Fruit fly (Drosophila melanogaster) whole organism, prepupa: Measurements from ENCODE around the gene SLC5A11.

Experiments
- Blimp-1 ChIP-seq: fragments of 200-800 bp; sonication (Bioruptor generic); optimal IDR thresholded peaks from 3 replicates; lab custom pipeline; 2017; ENCODE audit warnings: missing biosample characterization, missing genetic modification characterization, mild to moderate bottlenecking, moderate library complexity, missing genetic modification reagents
- CG10631 ChIP-seq: fragments of 200-800 bp; sonication (Bioruptor generic); optimal IDR thresholded peaks from 2 replicates; lab custom pipeline; 2016; ENCODE audit warnings: missing biosample characterization, missing genetic modification characterization
- CG10669 ChIP-seq: fragments of 200-800 bp; sonication (Bioruptor generic); optimal IDR thresholded peaks from 3 replicates; lab custom pipeline; 2018; ENCODE audit warnings: missing biosample characterization, mild to moderate bottlenecking, missing genetic modification characterization, moderate library complexity
- CG11762 ChIP-seq: fragments of 200-800 bp; sonication (Bioruptor generic); optimal IDR thresholded peaks from 3 replicates; lab custom pipeline; 2016; ENCODE audit warnings: missing biosample characterization, missing genetic modification characterization; ENCODE audit not compliant: insufficient read depth
- CG11902 ChIP-seq: fragments of 200-800 bp; sonication (Bioruptor generic); optimal IDR thresholded peaks from 3 replicates; lab custom pipeline; 2016; ENCODE audit warnings: missing biosample characterization, missing genetic modification characterization
- CG15336 ChIP-seq: fragments of 200-800 bp; sonication (Bioruptor generic); IDR thresholded peaks from 2 replicates; pipeline ENCODE4 v1.3.6; 2022; ENCODE audit warnings: missing biosample characterization, missing genetic modification characterization
- CG1621 ChIP-seq: fragments of 200-800 bp; sonication (Bioruptor generic); optimal IDR thresholded peaks from 3 replicates; lab custom pipeline; 2018; ENCODE audit warnings: missing biosample characterization, mild to moderate bottlenecking, missing genetic modification characterization
- CG16779 ChIP-seq: fragments of 200-800 bp; sonication (Bioruptor generic); optimal IDR thresholded peaks from 3 replicates; lab custom pipeline; 2017; ENCODE audit warnings: missing biosample characterization, mild to moderate bottlenecking, missing genetic modification characterization
- CG31627 ChIP-seq: fragments of 200-800 bp; sonication (Bioruptor generic); optimal IDR thresholded peaks from 3 replicates; lab custom pipeline; 2016; ENCODE audit warnings: missing biosample characterization, missing genetic modification characterization
- CG32006 ChIP-seq: fragments of 200-800 bp; sonication (Bioruptor generic); optimal IDR thresholded peaks from 3 replicates; lab custom pipeline; 2017; ENCODE audit warnings: missing biosample characterization, mild to moderate bottlenecking, missing genetic modification characterization
- CG34406 ChIP-seq: fragments of 200-800 bp; sonication (Bioruptor generic); optimal IDR thresholded peaks from 3 replicates; lab custom pipeline; 2016; ENCODE audit warnings: missing biosample characterization, missing genetic modification characterization
- CG4318 ChIP-seq: fragments of 200-800 bp; sonication (Bioruptor generic); optimal IDR thresholded peaks from 3 replicates; lab custom pipeline; 2017; ENCODE audit warnings: missing biosample characterization, mild to moderate bottlenecking, missing genetic modification characterization
- CG6163 ChIP-seq: fragments of 200-800 bp; sonication (Bioruptor generic); IDR thresholded peaks from 3 replicates; pipeline ENCODE4 v1.3.6; 2022; ENCODE audit warnings: missing biosample characterization, missing genetic modification characterization
- CG6792 ChIP-seq: fragments of 200-800 bp; sonication (Bioruptor generic); optimal IDR thresholded peaks from 3 replicates; lab custom pipeline; 2016; ENCODE audit warnings: missing biosample characterization, missing genetic modification characterization
- CG6808 ChIP-seq: fragments of 200-800 bp; sonication (Bioruptor generic); optimal IDR thresholded peaks from 3 replicates; lab custom pipeline; 2017; ENCODE audit warnings: missing biosample characterization, missing genetic modification characterization, mild to moderate bottlenecking, moderate library complexity, missing genetic modification reagents
- CG7368 ChIP-seq: fragments of 200-800 bp; sonication (Bioruptor generic); optimal IDR thresholded peaks from 3 replicates; lab custom pipeline; 2016; ENCODE audit warnings: missing biosample characterization, missing genetic modification characterization
- CG8119 ChIP-seq: fragments of 200-800 bp; sonication (Bioruptor generic); IDR thresholded peaks from 3 replicates; pipeline ENCODE4 v1.3.6; 2022; ENCODE audit warnings: missing biosample characterization, missing genetic modification characterization
- Ets21C ChIP-seq: fragments of 200-800 bp; sonication (Bioruptor generic); optimal IDR thresholded peaks from 3 replicates; lab custom pipeline; 2016; ENCODE audit warnings: missing biosample characterization, missing genetic modification characterization
- Hr38 ChIP-seq: sonication (Bioruptor generic); optimal IDR thresholded peaks from 2 replicates; lab custom pipeline; 2016; ENCODE audit warnings: missing biosample characterization, missing genetic modification characterization
- Hr4 ChIP-seq: fragments of 200-800 bp; sonication (Bioruptor generic); optimal IDR thresholded peaks from 3 replicates; lab custom pipeline; 2016; ENCODE audit warnings: missing biosample characterization, missing genetic modification characterization
- Met ChIP-seq: fragments of 200-800 bp; sonication (Bioruptor generic); optimal IDR thresholded peaks from 3 replicates; lab custom pipeline; 2016; ENCODE audit warnings: missing biosample characterization, missing genetic modification characterization
- OdsH ChIP-seq: fragments of 200-800 bp; sonication (Bioruptor generic); optimal IDR thresholded peaks from 3 replicates; lab custom pipeline; 2016; ENCODE audit warnings: missing biosample characterization, missing genetic modification characterization
- Smox ChIP-seq: fragments of 200-800 bp; sonication (Bioruptor generic); optimal IDR thresholded peaks from 3 replicates; lab custom pipeline; 2016; ENCODE audit warnings: missing biosample characterization, missing genetic modification characterization
- Sox15 ChIP-seq: fragments of 200-800 bp; sonication (Bioruptor generic); optimal IDR thresholded peaks from 3 replicates; lab custom pipeline; 2016; ENCODE audit warnings: missing biosample characterization, missing genetic modification characterization
- acj6 ChIP-seq: fragments of 200-800 bp; sonication (Bioruptor generic); optimal IDR thresholded peaks from 3 replicates; lab custom pipeline; 2016; ENCODE audit warnings: missing biosample characterization, missing genetic modification characterization
- dac ChIP-seq: fragments of 200-800 bp; sonication (Bioruptor generic); optimal IDR thresholded peaks from 2 replicates; lab custom pipeline; 2017; ENCODE audit warnings: missing biosample characterization, mild to moderate bottlenecking, missing genetic modification characterization
- dsx ChIP-seq: fragments of 200-800 bp; optimal IDR thresholded peaks from 3 replicates; lab custom pipeline; 2019; ENCODE audit warnings: missing biosample characterization, mild to moderate bottlenecking, missing genetic modification characterization, moderate library complexity; ENCODE audit not compliant: poor library complexity, severe bottlenecking
- esn ChIP-seq: fragments of 200-800 bp; sonication (Bioruptor generic); optimal IDR thresholded peaks from 2 replicates; lab custom pipeline; 2016; ENCODE audit warnings: missing biosample characterization, mild to moderate bottlenecking, missing genetic modification characterization, moderate library complexity
- fkh ChIP-seq: fragments of 200-800 bp; sonication (Bioruptor generic); optimal IDR thresholded peaks from 3 replicates; lab custom pipeline; 2017; ENCODE audit warnings: missing biosample characterization, mild to moderate bottlenecking, missing genetic modification characterization, moderate library complexity
- lz ChIP-seq: fragments of 200-800 bp; sonication (Bioruptor generic); optimal IDR thresholded peaks from 3 replicates; lab custom pipeline; 2016; ENCODE audit warnings: missing biosample characterization, missing genetic modification characterization
- spab ChIP-seq: fragments of 200-800 bp; sonication (Bioruptor generic); optimal IDR thresholded peaks from 2 replicates; lab custom pipeline; 2017; ENCODE audit warnings: missing biosample characterization, mild to moderate bottlenecking, missing genetic modification characterization, missing genetic modification reagents
- ss ChIP-seq, 2 experiments: fragments of 200-800 bp; sonication (Bioruptor generic); optimal IDR thresholded peaks; 2 replicates in 1 of 2; 3 replicates in 1 of 2; lab custom pipeline; 2017 to 2018; ENCODE audit warnings: mild to moderate bottlenecking in 2 of 2, missing biosample characterization in 2 of 2, missing genetic modification characterization in 2 of 2, moderate library complexity in 1 of 2

SLC5A11 gene

DNA sequence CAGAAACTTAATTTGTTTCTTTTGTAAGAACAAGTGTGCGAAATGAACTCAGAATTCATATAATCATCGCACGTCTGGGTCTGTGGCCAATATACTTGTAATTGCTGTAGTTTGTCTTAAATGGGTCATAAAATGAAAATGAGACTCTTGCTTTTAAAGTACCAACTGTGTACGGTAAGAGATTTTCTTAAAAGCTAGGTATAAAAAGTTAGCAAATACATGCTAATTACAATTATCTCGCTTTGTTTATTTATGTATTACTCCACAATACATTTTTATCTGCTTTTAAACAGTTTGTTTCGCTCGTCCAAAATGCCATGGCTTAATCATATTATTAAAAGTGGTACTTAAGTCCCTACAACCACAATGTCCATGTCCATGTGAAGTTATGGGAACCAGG lies 1.2 kb downstream of the SLC5A11 start:
- TF ChIP-seq fkh (GFP tag; lab: Kevin White, UChicago) (peak; percentile 3), CG15336 (no peak)

DNA sequence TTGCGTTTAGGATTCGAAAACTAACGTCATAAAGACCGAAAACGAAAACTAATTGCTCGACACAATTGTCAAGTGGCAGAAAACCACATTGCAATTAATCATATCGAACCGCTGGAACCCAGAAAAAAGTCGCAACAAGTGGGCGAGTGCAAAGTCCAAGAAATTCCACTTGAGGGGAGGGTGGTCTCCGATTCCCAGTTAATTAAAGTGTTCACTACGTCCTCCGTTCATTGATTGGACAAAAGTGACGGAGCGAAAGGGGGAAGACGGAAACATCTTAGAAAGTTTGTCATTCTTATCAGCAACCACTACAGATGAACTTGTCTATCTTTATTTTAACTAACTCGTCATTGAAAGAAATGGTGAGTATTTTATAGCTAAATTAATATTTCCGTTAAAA lies 2.4 kb downstream of the SLC5A11 start:
- TF ChIP-seq CG10631 (GFP tag; lab: Kevin White, UChicago) (no peak), Hr38 (no peak), acj6 (GFP tag; lab: Kevin White, UChicago) (no peak), dsx (no peak), lz (GFP tag; lab: Kevin White, UChicago) (no peak), CG6792 (GFP tag; lab: Kevin White, UChicago) (no peak), CG10669 (no peak), esn (GFP tag; lab: Kevin White, UChicago) (no peak), CG4318 (GFP tag; lab: Kevin White, UChicago) (no peak), CG11902 (GFP tag; lab: Kevin White, UChicago) (no peak), dac (GFP tag; lab: Kevin White, UChicago) (no peak), ss (GFP tag; optimal IDR thresholded peaks at IDR 0.05; lab: Kevin White, UChicago) (no peak)

DNA sequence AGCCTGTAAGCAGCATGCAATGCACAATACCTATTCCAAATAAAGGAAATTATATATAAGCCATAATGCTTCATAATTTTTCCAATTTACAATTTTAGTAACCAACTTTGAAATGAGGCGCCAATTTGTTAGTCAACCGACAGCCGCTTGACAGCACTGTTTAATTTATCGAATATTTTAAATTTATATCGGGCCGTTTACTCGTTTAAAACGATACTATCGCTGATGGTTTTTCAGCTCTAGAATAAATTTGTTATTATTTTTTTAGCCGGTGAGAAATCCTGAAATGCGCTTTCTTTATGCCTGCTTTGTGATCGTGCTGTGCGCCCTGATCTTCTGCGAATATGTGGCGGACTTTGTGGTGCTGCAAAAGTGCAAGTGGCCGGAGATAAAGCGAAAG lies 6.2 kb downstream of the SLC5A11 start, which contains the start of gene PGAP5:
PGAP5 (plus strand) TSS at position 126 of the 400 bp plus-strand sequence.
- TF ChIP-seq CG4318 (GFP tag; lab: Kevin White, UChicago), result no peak
- TF ChIP-seq Sox15 (GFP tag; lab: Kevin White, UChicago), result no peak
- no peak for TF ChIP-seq CG32006 (GFP tag; lab: Kevin White, UChicago)
- TF ChIP-seq CG31627 (GFP tag; lab: Kevin White, UChicago), result peak; percentile 0
- TF ChIP-seq dac (GFP tag; lab: Kevin White, UChicago), result no peak
- TF ChIP-seq Smox (GFP tag; lab: Kevin White, UChicago), result no peak
- no peak for TF ChIP-seq CG6163
- no peak for TF ChIP-seq CG11902 (GFP tag; lab: Kevin White, UChicago)
- peak; percentile 35 for TF ChIP-seq esn (GFP tag; lab: Kevin White, UChicago)
- no peak for TF ChIP-seq CG16779 (tag; lab: Kevin White, UChicago)
- no peak for TF ChIP-seq OdsH
- no peak for TF ChIP-seq spab (GFP tag; lab: Kevin White, UChicago)
- TF ChIP-seq Hr4 (GFP tag; lab: Kevin White, UChicago), result no peak
- TF ChIP-seq Blimp-1 (GFP tag; lab: Kevin White, UChicago), result no peak

DNA sequence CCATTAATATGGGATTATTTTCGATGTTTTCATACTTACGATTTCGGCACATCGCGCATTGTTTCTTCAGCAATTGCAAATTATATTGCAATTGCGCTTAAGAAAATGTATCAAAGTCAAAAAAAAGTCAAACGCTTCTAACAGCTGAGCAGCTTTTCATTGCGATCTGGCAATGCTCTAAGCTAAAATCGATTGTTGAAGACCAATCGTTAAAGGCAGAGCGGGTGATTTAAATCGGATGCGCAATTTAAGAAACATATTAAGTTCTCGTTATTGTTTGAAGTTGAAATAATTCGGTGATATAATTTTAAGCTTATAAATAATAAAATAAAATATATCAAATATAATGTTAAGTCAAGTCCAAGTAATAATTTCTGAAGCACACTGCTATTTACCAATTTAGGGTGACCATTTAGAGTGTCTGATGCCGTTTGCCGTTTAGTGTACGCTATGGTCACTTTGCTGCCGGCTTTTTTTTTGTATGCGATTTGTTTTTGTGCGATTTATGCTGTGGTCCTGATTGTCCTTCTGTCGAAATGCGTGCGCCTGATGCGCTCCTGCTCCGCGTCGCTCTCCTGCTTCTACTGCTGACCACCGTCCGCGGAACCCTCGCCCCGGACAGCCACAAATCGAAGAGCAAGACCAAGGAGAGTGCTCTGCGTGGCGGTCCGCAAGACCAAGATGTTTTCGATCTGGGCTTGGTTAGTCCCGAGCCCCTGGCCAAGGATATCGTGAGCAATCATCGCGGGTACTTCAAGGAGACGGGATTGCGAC lies 8.0 kb downstream of the SLC5A11 start, which contains the start of the genes CG8475 and CG8460:
CG8475 (minus strand) TSS at position 162 of the 774 bp plus-strand sequence.
CG8460 (plus strand) TSS at position 437 of the 774 bp plus-strand sequence.
- TF ChIP-seq CG11902 (GFP tag; lab: Kevin White, UChicago), result no peak
- TF ChIP-seq CG6808 (GFP tag; lab: Kevin White, UChicago), result no peak
- no peak for TF ChIP-seq CG8119 (GFP tag; lab: Robert Waterston, UW)
- no peak for TF ChIP-seq CG16779 (tag; lab: Kevin White, UChicago)
- no peak for TF ChIP-seq CG7368 (GFP tag; lab: Kevin White, UChicago)
- no peak for TF ChIP-seq CG11762 (GFP tag; lab: Kevin White, UChicago)
- no peak for TF ChIP-seq fkh (GFP tag; lab: Kevin White, UChicago)
- TF ChIP-seq Met (GFP tag; lab: Kevin White, UChicago), result no peak
- no peak for TF ChIP-seq CG4318 (GFP tag; lab: Kevin White, UChicago)
- no peak for TF ChIP-seq Ets21C
- TF ChIP-seq CG34406 (GFP tag; lab: Kevin White, UChicago), result no peak
- TF ChIP-seq CG1621 (tag; lab: Kevin White, UChicago), result no peak
- no peak for TF ChIP-seq spab (GFP tag; lab: Kevin White, UChicago)
